Worm (Caenorhabditis elegans) whole organism, L1 larva: ENCODE results near the gene lgc-25.

Source experiments
- C04F5.9 ChIP-seq: sonication (generic microtip); optimal IDR thresholded peaks from 2 replicates; lab custom pipeline; 2016; ENCODE audit warnings: missing genetic modification characterization, missing compliant biosample characterization
- F16B12.6 ChIP-seq: fragments of 150-350 bp; optimal IDR thresholded peaks from 2 replicates; lab custom pipeline; 2014; ENCODE audit warnings: missing biosample characterization, missing genetic modification characterization
- Y116A8C.19 ChIP-seq: sonication (generic microtip); optimal IDR thresholded peaks from 2 replicates; lab custom pipeline; 2016; ENCODE audit warnings: missing compliant biosample characterization, missing genetic modification characterization, borderline replicate concordance
- aha-1 ChIP-seq: fragments of 150-350 bp; optimal IDR thresholded peaks from 2 replicates; lab custom pipeline; 2014; ENCODE audit warnings: missing biosample characterization, missing genetic modification characterization
- alr-1 ChIP-seq: fragments of 200-800 bp; sonication (Bioruptor generic); optimal IDR thresholded peaks from 2 replicates; lab custom pipeline; 2018; ENCODE audit warnings: borderline replicate concordance, mild to moderate bottlenecking, missing genetic modification characterization, missing compliant biosample characterization
- aly-2 ChIP-seq: fragments of 150-350 bp; optimal IDR thresholded peaks from 2 replicates; lab custom pipeline; 2014; ENCODE audit warnings: missing biosample characterization, missing genetic modification characterization
- ama-1 ChIP-seq: fragments of 150-350 bp; optimal IDR thresholded peaks from 2 replicates; lab custom pipeline; 2014
- blmp-1 ChIP-seq: fragments of 150-350 bp; optimal IDR thresholded peaks from 2 replicates; lab custom pipeline; 2014; ENCODE audit warnings: missing biosample characterization, missing genetic modification characterization
- ceh-63 ChIP-seq: fragments of 200-800 bp; sonication (Bioruptor generic); optimal IDR thresholded peaks from 2 replicates; lab custom pipeline; 2018; ENCODE audit warnings: mild to moderate bottlenecking, missing genetic modification characterization, missing compliant biosample characterization
- ceh-90 ChIP-seq: sonication (generic microtip); optimal IDR thresholded peaks from 2 replicates; lab custom pipeline; 2016; ENCODE audit warnings: missing genetic modification characterization, missing compliant biosample characterization
- ces-1 ChIP-seq: fragments of 150-350 bp; optimal IDR thresholded peaks from 2 replicates; lab custom pipeline; 2014; ENCODE audit warnings: missing biosample characterization, missing genetic modification reagents, missing genetic modification characterization
- efl-3 ChIP-seq: fragments of 200-800 bp; sonication (Bioruptor generic); optimal IDR thresholded peaks from 2 replicates; lab custom pipeline; 2018; ENCODE audit warnings: mild to moderate bottlenecking, missing genetic modification characterization, missing compliant biosample characterization
- egl-27 ChIP-seq, 2 experiments: fragments of 150-350 bp in 1 of 2; sonication (generic microtip); optimal IDR thresholded peaks; 3 replicates each; lab custom pipeline; 2017 to 2018; ENCODE audit warnings: missing biosample characterization in 2 of 2, missing genetic modification characterization in 2 of 2, missing genetic modification reagents in 2 of 2
- elt-2 ChIP-seq: sonication (generic microtip); optimal IDR thresholded peaks from 2 replicates; lab custom pipeline; 2016; ENCODE audit warnings: missing genetic modification characterization, mild to moderate bottlenecking, inconsistent platforms, missing compliant biosample characterization, missing genetic modification reagents
- elt-3 ChIP-seq, 6 experiments: fragments of 150-350 bp in 1 of 6; sonication (generic microtip); optimal IDR thresholded peaks; 2 replicates each; lab custom pipeline; 2017 to 2018; ENCODE audit warnings: missing biosample characterization in 6 of 6, missing genetic modification characterization in 6 of 6, inconsistent platforms in 1 of 6
- ets-5 ChIP-seq: fragments of 200-800 bp; sonication (Bioruptor generic); IDR thresholded peaks from 2 replicates; pipeline ENCODE4 v1.3.6; 2022; ENCODE audit warnings: missing genetic modification characterization, missing compliant biosample characterization
- fos-1 ChIP-seq: fragments of 150-350 bp; optimal IDR thresholded peaks from 2 replicates; lab custom pipeline; 2014; ENCODE audit warnings: missing biosample characterization, missing genetic modification characterization
- grh-1 ChIP-seq: fragments of 200-800 bp; sonication (Bioruptor generic); IDR thresholded peaks from 2 replicates; pipeline ENCODE4 v1.3.6; 2022; ENCODE audit warnings: missing genetic modification reagents, missing genetic modification characterization, missing compliant biosample characterization
- hlh-17 ChIP-seq: fragments of 200-800 bp; sonication (Bioruptor generic); optimal IDR thresholded peaks from 2 replicates; lab custom pipeline; 2018; ENCODE audit warnings: missing genetic modification characterization, mild to moderate bottlenecking, missing compliant biosample characterization, moderate library complexity, borderline replicate concordance
- hlh-4 ChIP-seq: sonication (generic microtip); optimal IDR thresholded peaks from 2 replicates; lab custom pipeline; 2016; ENCODE audit warnings: mild to moderate bottlenecking, missing genetic modification characterization, missing compliant biosample characterization
- hpl-2 ChIP-seq: fragments of 150-350 bp; optimal IDR thresholded peaks from 2 replicates; lab custom pipeline; 2014; ENCODE audit warnings: missing biosample characterization, missing genetic modification reagents, missing genetic modification characterization
- lin-13 ChIP-seq: fragments of 150-350 bp; optimal IDR thresholded peaks from 2 replicates; lab custom pipeline; 2014; ENCODE audit warnings: missing biosample characterization, missing genetic modification reagents, missing genetic modification characterization
- lin-15B ChIP-seq: fragments of 150-350 bp; sonication (generic microtip); optimal IDR thresholded peaks from 3 replicates; lab custom pipeline; 2014; ENCODE audit warnings: missing biosample characterization, missing genetic modification characterization
- lin-39 ChIP-seq: fragments of 150-350 bp; optimal IDR thresholded peaks from 2 replicates; lab custom pipeline; 2014; ENCODE audit warnings: missing biosample characterization, missing genetic modification reagents, missing genetic modification characterization
- lir-3 ChIP-seq: sonication (generic microtip); optimal IDR thresholded peaks from 2 replicates; lab custom pipeline; 2016; ENCODE audit warnings: mild to moderate bottlenecking, missing genetic modification characterization, moderate library complexity, missing compliant biosample characterization; ENCODE audit not compliant: poor library complexity
- lsy-2 ChIP-seq, 2 experiments: fragments of 150-350 bp; optimal IDR thresholded peaks; 2 replicates each; lab custom pipeline; 2014; ENCODE audit warnings: missing biosample characterization in 2 of 2, missing genetic modification characterization in 2 of 2
- mdl-1 ChIP-seq, 2 experiments: fragments of 150-350 bp; optimal IDR thresholded peaks; 2 replicates each; lab custom pipeline; 2014 to 2017; ENCODE audit warnings: missing biosample characterization in 2 of 2, missing genetic modification characterization in 2 of 2, inconsistent platforms in 1 of 2
- nhr-11 ChIP-seq: fragments of 150-350 bp; optimal IDR thresholded peaks from 2 replicates; lab custom pipeline; 2014; ENCODE audit warnings: missing biosample characterization, missing genetic modification characterization
- nhr-12 ChIP-seq: sonication (generic microtip); optimal IDR thresholded peaks from 2 replicates; lab custom pipeline; 2017; ENCODE audit warnings: missing biosample characterization, missing genetic modification characterization
- nhr-19 ChIP-seq: fragments of 200-800 bp; sonication (Bioruptor generic); conservative IDR thresholded peaks from 2 replicates; pipeline ENCODE4 v1.3.6; 2022; ENCODE audit warnings: missing genetic modification characterization, missing compliant biosample characterization
- nhr-20 ChIP-seq: sonication (generic microtip); optimal IDR thresholded peaks from 2 replicates; lab custom pipeline; 2016; ENCODE audit warnings: mild to moderate bottlenecking, missing genetic modification characterization, missing compliant biosample characterization
- nhr-237 ChIP-seq: fragments of 150-350 bp; optimal IDR thresholded peaks from 2 replicates; lab custom pipeline; 2014; ENCODE audit warnings: missing biosample characterization, missing genetic modification characterization
- nhr-28 ChIP-seq: fragments of 150-350 bp; optimal IDR thresholded peaks from 2 replicates; lab custom pipeline; 2014; ENCODE audit warnings: missing biosample characterization, missing genetic modification characterization
- nhr-47 ChIP-seq: sonication (generic microtip); optimal IDR thresholded peaks from 2 replicates; lab custom pipeline; 2016; ENCODE audit warnings: mild to moderate bottlenecking, missing genetic modification characterization, moderate library complexity, missing compliant biosample characterization
- nhr-71 ChIP-seq: sonication (generic microtip); optimal IDR thresholded peaks from 2 replicates; lab custom pipeline; 2016; ENCODE audit warnings: mild to moderate bottlenecking, missing genetic modification characterization, moderate library complexity, missing compliant biosample characterization
- nhr-77 ChIP-seq: fragments of 150-350 bp; optimal IDR thresholded peaks from 2 replicates; lab custom pipeline; 2014; ENCODE audit warnings: missing biosample characterization, missing genetic modification characterization
- nhr-84 ChIP-seq: sonication (generic microtip); optimal IDR thresholded peaks from 2 replicates; lab custom pipeline; 2017; ENCODE audit warnings: missing biosample characterization, missing genetic modification characterization
- nhr-85 ChIP-seq: sonication (generic microtip); peaks from one replicate; lab custom pipeline; 2016; ENCODE audit warnings: missing genetic modification characterization, inconsistent platforms, missing compliant biosample characterization
- nhr-90 ChIP-seq: sonication (generic microtip); optimal IDR thresholded peaks from 2 replicates; lab custom pipeline; 2016; ENCODE audit warnings: mild to moderate bottlenecking, missing genetic modification characterization, missing compliant biosample characterization; ENCODE audit not compliant: poor library complexity
- pag-3 ChIP-seq: sonication (generic microtip); optimal IDR thresholded peaks from 2 replicates; lab custom pipeline; 2017; ENCODE audit warnings: missing genetic modification characterization, mild to moderate bottlenecking, missing compliant biosample characterization, antibody characterized with exemption, borderline replicate concordance; ENCODE audit not compliant: insufficient read depth
- skn-1 ChIP-seq: fragments of 150-350 bp; optimal IDR thresholded peaks from 2 replicates; lab custom pipeline; 2014; ENCODE audit warnings: missing biosample characterization, missing genetic modification characterization
- snpc-4 ChIP-seq: fragments of 150-350 bp; optimal IDR thresholded peaks from 2 replicates; lab custom pipeline; 2014; ENCODE audit warnings: missing biosample characterization, missing genetic modification characterization
- snu-23 ChIP-seq: sonication (generic microtip); optimal IDR thresholded peaks from 2 replicates; lab custom pipeline; 2016; ENCODE audit warnings: missing genetic modification characterization, missing compliant biosample characterization
- sox-4 ChIP-seq: sonication (generic microtip); optimal IDR thresholded peaks from 2 replicates; lab custom pipeline; 2016; ENCODE audit warnings: missing genetic modification characterization, missing compliant biosample characterization
- sptf-1 ChIP-seq: fragments of 150-350 bp; optimal IDR thresholded peaks from 2 replicates; lab custom pipeline; 2014; ENCODE audit warnings: missing biosample characterization, missing genetic modification characterization
- swsn-7 ChIP-seq: sonication (generic microtip); optimal IDR thresholded peaks from 2 replicates; lab custom pipeline; 2016; ENCODE audit warnings: missing genetic modification characterization, missing compliant biosample characterization
- tbx-2 ChIP-seq: sonication (generic microtip); optimal IDR thresholded peaks from 2 replicates; lab custom pipeline; 2016; ENCODE audit warnings: missing genetic modification characterization, missing compliant biosample characterization
- unc-130 ChIP-seq: fragments of 150-350 bp; optimal IDR thresholded peaks from 2 replicates; lab custom pipeline; 2017; ENCODE audit warnings: missing biosample characterization, missing genetic modification characterization, inconsistent platforms
- unc-30 ChIP-seq: sonication (generic microtip); optimal IDR thresholded peaks from 2 replicates; lab custom pipeline; 2017; ENCODE audit warnings: missing biosample characterization, missing genetic modification characterization
- unc-86 ChIP-seq: sonication (generic microtip); optimal IDR thresholded peaks from 2 replicates; lab custom pipeline; 2016; ENCODE audit warnings: missing genetic modification characterization, missing compliant biosample characterization
- unc-98 ChIP-seq: fragments of 200-800 bp; sonication (Bioruptor generic); IDR thresholded peaks from 2 replicates; pipeline ENCODE4 v1.3.6; 2022; ENCODE audit warnings: missing genetic modification characterization, missing compliant biosample characterization
- xbp-1 ChIP-seq: sonication (generic microtip); optimal IDR thresholded peaks from 2 replicates; lab custom pipeline; 2016; ENCODE audit warnings: missing genetic modification characterization, missing compliant biosample characterization

The lgc-25 gene

ce11 chrX:14173850-14174249 lies 12.3 kb upstream of the lgc-25 start, which contains the start of gene idhb-1 (continued):
- TF ChIP-seq lin-15B (tag; lab: Kevin White, UChicago) (no peak), skn-1 (tag; lab: Kevin White, UChicago) (peak; percentile 81), nhr-90 (tag; lab: Kevin White, UChicago) (peak; percentile 74), elt-2 (tag; lab: Kevin White, UChicago) (no peak), lsy-2 (tag; optimal IDR thresholded peaks at IDR 0.05; lab: Kevin White, UChicago) (peak; percentile 81), nhr-19 (peak; percentile 81), C04F5.9 (tag; lab: Kevin White, UChicago) (no peak), nhr-28 (tag; lab: Kevin White, UChicago) (no peak), alr-1 (tag; lab: Kevin White, UChicago) (no peak), hpl-2 (peak; percentile 47), ceh-90 (tag; lab: Kevin White, UChicago) (no peak), egl-27 (tag; optimal IDR thresholded peaks at IDR 0.05; lab: Kevin White, UChicago) (no peak), pag-3 (tag; lab: Kevin White, UChicago) (peak; percentile 10), elt-3 (tag; optimal IDR thresholded peaks at IDR 0.05; lab: Kevin White, UChicago) (peak in 2 of 6 experiments; percentile 28 to 44), ceh-63 (GFP tag; lab: Kevin White, UChicago) (no peak), unc-130 (peak; percentile 51), sptf-1 (tag; lab: Kevin White, UChicago) (no peak), swsn-7 (peak; percentile 83), nhr-11 (tag; lab: Kevin White, UChicago) (no peak), nhr-84 (tag; lab: Kevin White, UChicago) (no peak), fos-1 (peak; percentile 37), unc-98 (GFP tag; lab: Robert Waterston, UW) (no peak), snpc-4 (tag; lab: Kevin White, UChicago) (peak; percentile 62), aha-1 (tag; lab: Kevin White, UChicago) (no peak), hlh-4 (tag; lab: Kevin White, UChicago) (no peak), sox-4 (no peak), aly-2 (tag; lab: Kevin White, UChicago) (no peak), lin-13 (GFP tag; lab: Kevin White, UChicago) (peak; percentile 69), grh-1 (GFP tag; lab: Robert Waterston, UW) (0 out of 2 replicates have a peak, but pooled peaks have one; percentile 45), F16B12.6 (tag; lab: Kevin White, UChicago) (peak; percentile 36), xbp-1 (tag; lab: Kevin White, UChicago) (peak; percentile 60), lin-39 (tag; lab: Kevin White, UChicago) (peak; percentile 67), unc-86 (tag; lab: Kevin White, UChicago) (peak; percentile 64), tbx-2 (tag; lab: Kevin White, UChicago) (peak; percentile 78), nhr-20 (peak; percentile 85), ces-1 (GFP tag; lab: Kevin White, UChicago) (no peak), ets-5 (GFP tag; lab: Robert Waterston, UW) (no peak), nhr-71 (tag; lab: Kevin White, UChicago) (peak; percentile 89), hlh-17 (no peak), nhr-12 (tag; lab: Kevin White, UChicago) (no peak), unc-30 (tag; lab: Kevin White, UChicago) (no peak), nhr-47 (tag; lab: Kevin White, UChicago) (peak; percentile 86)
- TF ChIP-seq, all 84 proteins: peak for 43

- TF ChIP-seq nhr-77 (tag; lab: Kevin White, UChicago) (peak; percentile 94), hlh-17 (no peak), nhr-85 (tag; lab: Kevin White, UChicago) (peak; percentile 94), mdl-1 (tag; optimal IDR thresholded peaks at IDR 0.05; lab: Kevin White, UChicago) (peak; percentile 5 to 95), blmp-1 (tag; lab: Kevin White, UChicago) (peak; percentile 88), egl-27 (tag; optimal IDR thresholded peaks at IDR 0.05; lab: Kevin White, UChicago) (peak in 1 of 2 experiments; percentile 50), snu-23 (GFP tag; lab: Kevin White, UChicago) (peak; percentile 98), efl-3 (GFP tag; lab: Kevin White, UChicago) (no peak), xbp-1 (tag; lab: Kevin White, UChicago) (peak; percentile 86), Y116A8C.19 (tag; lab: Kevin White, UChicago) (no peak), ceh-63 (GFP tag; lab: Kevin White, UChicago) (no peak), pag-3 (tag; lab: Kevin White, UChicago) (peak; percentile 68), C04F5.9 (tag; lab: Kevin White, UChicago) (peak; percentile 57), lir-3 (tag; lab: Kevin White, UChicago) (peak; percentile 67), nhr-237 (tag; lab: Kevin White, UChicago) (peak; percentile 95), unc-86 (tag; lab: Kevin White, UChicago) (peak; percentile 81), ama-1 (no peak)
Observed at ce11 chrX:14169569-14170031, 8.1 kb upstream of the lgc-25 start, which contains the start of gene sym-4. Gene sym-4 (minus strand): TSS chrX:14169619.
